Worm (Caenorhabditis elegans) whole organism, L4 larva: ENCODE results near the gene F54F11.1.

Experiments used
- F26F4.8 ChIP-seq: fragments of 200-800 bp; sonication (Bioruptor generic); conservative IDR thresholded peaks from 2 replicates; pipeline ENCODE4 v1.3.6; 2022; ENCODE audit warnings: missing genetic modification characterization, missing compliant biosample characterization
- F37D6.2 ChIP-seq: sonication (generic microtip); optimal IDR thresholded peaks from 2 replicates; lab custom pipeline; 2016; ENCODE audit warnings: mild to moderate bottlenecking, missing genetic modification characterization, missing compliant biosample characterization
- F44E2.7 ChIP-seq: fragments of 200-800 bp; sonication (Bioruptor generic); IDR thresholded peaks from 2 replicates; pipeline ENCODE4 v2.1.2; 2022; ENCODE audit warnings: missing genetic modification characterization, missing compliant biosample characterization
- F49E8.2 ChIP-seq: sonication (generic microtip); optimal IDR thresholded peaks from 2 replicates; lab custom pipeline; 2016; ENCODE audit warnings: missing compliant biosample characterization, mild to moderate bottlenecking, missing genetic modification characterization, borderline replicate concordance
- T20F7.1 ChIP-seq: fragments of 200-800 bp; sonication (Bioruptor generic); optimal IDR thresholded peaks from 2 replicates; lab custom pipeline; 2018; ENCODE audit warnings: mild to moderate bottlenecking, missing genetic modification characterization, missing compliant biosample characterization
- T26A8.4 ChIP-seq: fragments of 200-800 bp; sonication (Bioruptor generic); IDR thresholded peaks from 2 replicates; pipeline ENCODE4 v1.3.6; 2022; ENCODE audit warnings: missing genetic modification characterization, missing compliant biosample characterization
- Y105C5A.15 ChIP-seq: fragments of 200-800 bp; sonication (Bioruptor generic); IDR thresholded peaks from 2 replicates; pipeline ENCODE4 v1.3.6; 2022; ENCODE audit warnings: missing genetic modification characterization, missing compliant biosample characterization
- Y48G9A.11 ChIP-seq: fragments of 200-800 bp; sonication (Bioruptor generic); IDR thresholded peaks from 2 replicates; pipeline ENCODE4 v1.3.6; 2022; ENCODE audit warnings: missing genetic modification reagents, missing genetic modification characterization, missing compliant biosample characterization
- arid-1 ChIP-seq: fragments of 200-800 bp; sonication (Bioruptor generic); conservative IDR thresholded peaks from 2 replicates; pipeline ENCODE4 v1.3.6; 2022; ENCODE audit warnings: missing genetic modification reagents, missing genetic modification characterization, missing compliant biosample characterization
- attf-4 ChIP-seq: sonication (generic microtip); optimal IDR thresholded peaks from 3 replicates; lab custom pipeline; 2017; ENCODE audit warnings: missing biosample characterization, missing genetic modification characterization
- ceh-20 ChIP-seq: fragments of 200-800 bp; sonication (Bioruptor generic); IDR thresholded peaks from 2 replicates; pipeline ENCODE4 v1.3.6; 2022; ENCODE audit warnings: missing genetic modification reagents, missing genetic modification characterization, missing compliant biosample characterization
- ceh-32 ChIP-seq: sonication (generic microtip); optimal IDR thresholded peaks from 2 replicates; lab custom pipeline; 2016; ENCODE audit warnings: mild to moderate bottlenecking, missing genetic modification characterization, missing compliant biosample characterization; ENCODE audit not compliant: poor library complexity
- ceh-44 ChIP-seq: fragments of 200-800 bp; sonication (Bioruptor generic); IDR thresholded peaks from 2 replicates; pipeline ENCODE4 v1.3.6; 2022; ENCODE audit warnings: missing genetic modification reagents, missing genetic modification characterization, missing compliant biosample characterization
- ces-1 ChIP-seq: fragments of 150-350 bp; sonication (generic microtip); optimal IDR thresholded peaks from 4 replicates; lab custom pipeline; 2014; ENCODE audit warnings: missing biosample characterization, missing genetic modification reagents, missing genetic modification characterization
- ctbp-1 ChIP-seq: fragments of 200-800 bp; sonication (Bioruptor generic); IDR thresholded peaks from 2 replicates; pipeline ENCODE4 v1.3.6; 2022; ENCODE audit warnings: missing genetic modification reagents, missing genetic modification characterization, missing compliant biosample characterization
- daf-12 ChIP-seq: fragments of 150-350 bp; optimal IDR thresholded peaks from 2 replicates; lab custom pipeline; 2014; ENCODE audit warnings: missing biosample characterization, missing genetic modification reagents, missing genetic modification characterization
- daf-19 ChIP-seq: fragments of 200-800 bp; sonication (Bioruptor generic); conservative IDR thresholded peaks from 2 replicates; pipeline ENCODE4 v1.3.6; 2022; ENCODE audit warnings: missing genetic modification characterization, missing compliant biosample characterization
- dmd-6 ChIP-seq: fragments of 200-800 bp; sonication (Bioruptor generic); IDR thresholded peaks from 2 replicates; pipeline ENCODE4 v1.3.6; 2022; ENCODE audit warnings: missing genetic modification reagents, missing genetic modification characterization, missing compliant biosample characterization
- dmd-8 ChIP-seq: fragments of 200-800 bp; sonication (Bioruptor generic); IDR thresholded peaks from 2 replicates; pipeline ENCODE4 v1.3.6; 2022; ENCODE audit warnings: missing genetic modification characterization, missing compliant biosample characterization
- dmd-9 ChIP-seq: fragments of 200-800 bp; sonication (Bioruptor generic); IDR thresholded peaks from 2 replicates; pipeline ENCODE4 v1.3.6; 2022; ENCODE audit warnings: missing genetic modification reagents, missing genetic modification characterization, missing compliant biosample characterization
- dpl-1 ChIP-seq: fragments of 150-350 bp; optimal IDR thresholded peaks from 2 replicates; lab custom pipeline; 2014; ENCODE audit warnings: missing biosample characterization, missing genetic modification reagents, missing genetic modification characterization
- egl-27 ChIP-seq: sonication (generic microtip); optimal IDR thresholded peaks from 3 replicates; lab custom pipeline; 2017; ENCODE audit warnings: missing biosample characterization, missing genetic modification reagents, missing genetic modification characterization
- fkh-10 ChIP-seq: fragments of 150-350 bp; optimal IDR thresholded peaks from 2 replicates; lab custom pipeline; 2014; ENCODE audit warnings: missing biosample characterization, missing genetic modification reagents, missing genetic modification characterization
- gei-8 ChIP-seq: fragments of 200-800 bp; sonication (Bioruptor generic); optimal IDR thresholded peaks from 2 replicates; lab custom pipeline; 2018; ENCODE audit warnings: mild to moderate bottlenecking, missing genetic modification characterization, missing compliant biosample characterization
- hif-1 ChIP-seq, 2 experiments: sonication (generic microtip); optimal IDR thresholded peaks; 2 replicates each; lab custom pipeline; 2016 to 2017; ENCODE audit warnings: missing compliant biosample characterization in 2 of 2, missing genetic modification characterization in 2 of 2, missing genetic modification reagents in 2 of 2, missing genotype in 2 of 2, mild to moderate bottlenecking in 1 of 2
- hlh-11 ChIP-seq: fragments of 200-800 bp; sonication (Bioruptor generic); optimal IDR thresholded peaks from 2 replicates; lab custom pipeline; 2018; ENCODE audit warnings: mild to moderate bottlenecking, missing genetic modification characterization, missing compliant biosample characterization
- hlh-30 ChIP-seq: sonication (generic microtip); optimal IDR thresholded peaks from 2 replicates; lab custom pipeline; 2017; ENCODE audit warnings: antibody characterized with exemption, mild to moderate bottlenecking, missing genetic modification characterization, missing compliant biosample characterization; ENCODE audit not compliant: insufficient read depth
- lim-7 ChIP-seq: fragments of 200-800 bp; sonication (Bioruptor generic); IDR thresholded peaks from 2 replicates; pipeline ENCODE4 v1.3.6; 2022; ENCODE audit warnings: missing genetic modification characterization, missing compliant biosample characterization
- lin-1 ChIP-seq: fragments of 200-800 bp; sonication (Bioruptor generic); IDR thresholded peaks from 2 replicates; pipeline ENCODE4 v1.3.6; 2022; ENCODE audit warnings: missing genetic modification reagents, missing genetic modification characterization, missing compliant biosample characterization
- lir-3 ChIP-seq: sonication (generic microtip); optimal IDR thresholded peaks from 2 replicates; lab custom pipeline; 2016; ENCODE audit warnings: mild to moderate bottlenecking, missing genetic modification characterization, missing compliant biosample characterization
- lsy-2 ChIP-seq, 2 experiments: fragments of 150-350 bp in 1 of 2; sonication (generic microtip) in 1 of 2; optimal IDR thresholded peaks; 2 replicates each; lab custom pipeline; 2014 to 2017; ENCODE audit warnings: missing biosample characterization in 2 of 2, missing genetic modification characterization in 2 of 2
- madf-9 ChIP-seq: fragments of 200-800 bp; sonication (Bioruptor generic); conservative IDR thresholded peaks from 2 replicates; pipeline ENCODE4 v1.3.6; 2022; ENCODE audit warnings: missing genetic modification reagents, missing genetic modification characterization, missing compliant biosample characterization
- mdl-1 ChIP-seq, 2 experiments: fragments of 150-350 bp in 1 of 2; sonication (generic microtip) in 1 of 2; optimal IDR thresholded peaks; 2 replicates each; lab custom pipeline; 2014 to 2017; ENCODE audit warnings: missing biosample characterization in 2 of 2, missing genetic modification characterization in 2 of 2
- mdt-29 ChIP-seq: fragments of 200-800 bp; sonication (Bioruptor generic); IDR thresholded peaks from 2 replicates; pipeline ENCODE4 v1.3.6; 2022; ENCODE audit warnings: missing genetic modification reagents, missing genetic modification characterization, missing compliant biosample characterization
- mes-2 ChIP-seq: sonication (generic microtip); optimal IDR thresholded peaks from 2 replicates; lab custom pipeline; 2016; ENCODE audit warnings: missing genotype, mild to moderate bottlenecking, missing genetic modification characterization, missing compliant biosample characterization; ENCODE audit not compliant: poor library complexity, severe bottlenecking
- nhr-237 ChIP-seq: sonication (generic microtip); optimal IDR thresholded peaks from 2 replicates; lab custom pipeline; 2017; ENCODE audit warnings: missing biosample characterization, missing genetic modification characterization
- nhr-25 ChIP-seq: sonication (generic microtip); optimal IDR thresholded peaks from 2 replicates; lab custom pipeline; 2017; ENCODE audit warnings: missing genetic modification characterization, mild to moderate bottlenecking, missing compliant biosample characterization, antibody characterized with exemption, moderate library complexity, borderline replicate concordance; ENCODE audit not compliant: insufficient read depth
- nhr-28 ChIP-seq: fragments of 150-350 bp; optimal IDR thresholded peaks from 2 replicates; lab custom pipeline; 2014; ENCODE audit warnings: missing biosample characterization, missing genetic modification characterization
- nhr-41 ChIP-seq: fragments of 200-800 bp; sonication (Bioruptor generic); IDR thresholded peaks from 2 replicates; pipeline ENCODE4 v1.3.6; 2022; ENCODE audit warnings: missing genetic modification reagents, missing genetic modification characterization, missing compliant biosample characterization
- nhr-48 ChIP-seq: sonication (generic microtip); optimal IDR thresholded peaks from 2 replicates; lab custom pipeline; 2016; ENCODE audit warnings: mild to moderate bottlenecking, missing genetic modification characterization, missing compliant biosample characterization
- nhr-76 ChIP-seq: fragments of 150-350 bp; optimal IDR thresholded peaks from 2 replicates; lab custom pipeline; 2014; ENCODE audit warnings: missing biosample characterization, missing genetic modification characterization
- nhr-77 ChIP-seq: fragments of 150-350 bp; optimal IDR thresholded peaks from 2 replicates; lab custom pipeline; 2014; ENCODE audit warnings: missing biosample characterization, missing genetic modification characterization
- php-3 ChIP-seq: fragments of 200-800 bp; sonication (Bioruptor generic); IDR thresholded peaks from 2 replicates; pipeline ENCODE4 v1.3.6; 2022; ENCODE audit warnings: missing genetic modification reagents, missing genetic modification characterization, missing compliant biosample characterization
- set-16 ChIP-seq: fragments of 200-800 bp; sonication (Bioruptor generic); IDR thresholded peaks from 2 replicates; pipeline ENCODE4 v1.3.6; 2022; ENCODE audit warnings: missing genetic modification reagents, missing genetic modification characterization, missing compliant biosample characterization
- unc-39 ChIP-seq: sonication (generic microtip); optimal IDR thresholded peaks from 2 replicates; lab custom pipeline; 2017; ENCODE audit warnings: missing biosample characterization, missing genetic modification characterization
- unc-62 ChIP-seq, 3 experiments: fragments of 150-350 bp in 1 of 3; sonication (generic microtip); optimal IDR thresholded peaks in 2 of 3; peaks in 1 of 3; 1 replicate in 1 of 3; 2 replicates in 2 of 3; lab custom pipeline; 2014 to 2017; ENCODE audit warnings: missing biosample characterization in 3 of 3, missing genetic modification characterization in 3 of 3, missing genetic modification reagents in 3 of 3, missing genotype in 1 of 3
- zfp-3 ChIP-seq: fragments of 200-800 bp; sonication (Bioruptor generic); conservative IDR thresholded peaks from 2 replicates; pipeline ENCODE4 v1.3.6; 2022; ENCODE audit warnings: missing genetic modification reagents, missing genetic modification characterization, missing compliant biosample characterization

The F54F11.1 gene

DNA sequence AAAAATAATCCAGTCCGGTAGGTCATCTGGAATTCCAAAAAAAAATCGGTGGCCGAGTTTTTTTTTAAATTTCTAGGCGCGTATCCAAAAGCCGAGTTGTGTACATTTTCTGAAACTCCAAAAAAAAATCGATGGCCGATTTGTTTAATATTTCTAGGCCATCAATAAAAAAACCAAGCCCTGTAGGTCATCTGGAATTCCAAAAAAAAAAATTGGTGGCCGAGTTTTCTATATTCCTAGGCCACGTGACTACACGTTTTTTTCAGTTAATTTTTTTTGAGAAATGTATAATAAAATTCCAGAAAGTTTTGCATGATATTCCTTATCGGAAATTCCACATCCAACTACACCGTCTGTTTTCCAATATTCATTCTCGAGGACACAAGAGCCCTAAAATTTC lies 13.8 kb downstream of the F54F11.1 start, which contains the start of gene sre-45:
TSS of gene sre-45 (plus strand) at position 301 of the 400 bp plus-strand sequence.
- TF ChIP-seq nhr-48 (tag; lab: Kevin White, UChicago) (no peak), unc-39 (tag; lab: Kevin White, UChicago) (no peak), lsy-2 (tag; optimal IDR thresholded peaks at IDR 0.05; lab: Kevin White, UChicago) (no peak), nhr-41 (no peak), egl-27 (tag; lab: Kevin White, UChicago) (no peak), arid-1 (GFP tag; lab: Robert Waterston, UW) (no peak), attf-4 (tag; lab: Kevin White, UChicago) (no peak), F37D6.2 (tag; lab: Kevin White, UChicago) (no peak), Y48G9A.11 (GFP tag; lab: Robert Waterston, UW) (no peak), F49E8.2 (tag; lab: Kevin White, UChicago) (no peak), set-16 (GFP tag; lab: Robert Waterston, UW) (no peak)

DNA sequence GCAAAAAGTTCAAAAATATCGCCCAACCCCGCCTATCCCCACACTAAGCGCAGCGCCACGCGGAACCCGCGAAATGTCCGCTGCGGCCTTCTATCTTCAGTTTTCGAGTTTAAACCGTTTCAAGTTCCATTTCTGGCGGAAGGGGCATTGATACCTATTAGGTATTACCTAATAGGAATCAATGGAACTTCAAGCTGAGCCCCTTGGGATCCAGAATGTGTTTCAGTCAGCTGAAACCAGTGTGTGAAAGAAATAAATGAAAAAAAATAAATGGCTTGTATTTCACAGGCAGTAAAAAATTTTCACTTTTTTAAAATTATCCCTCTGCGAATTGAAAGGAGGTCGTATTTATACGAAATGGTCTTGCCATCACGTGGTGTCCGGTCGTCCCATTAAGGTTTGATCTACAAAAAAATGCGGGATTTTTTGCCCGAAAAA lies 17.4 kb downstream of the F54F11.1 start:
- TF ChIP-seq dmd-8 (peak; percentile 58; the same call in 1 of the 2 replicates), php-3 (no peak), hlh-11 (peak; percentile 28), gei-8 (GFP tag; lab: Kevin White, UChicago) (no peak), dmd-6 (no peak), mes-2 (tag; lab: Kevin White, UChicago) (peak; percentile 36), nhr-77 (tag; lab: Kevin White, UChicago) (no peak), nhr-237 (tag; lab: Kevin White, UChicago) (no peak), lir-3 (tag; lab: Kevin White, UChicago) (no peak), ceh-32 (no peak), F44E2.7 (GFP tag; lab: Robert Waterston, UW) (no peak), unc-62 (GFP tag; optimal IDR thresholded peaks at IDR 0.05 in 1 of 2; lab: Kevin White, UChicago) (no peak), unc-62 (tag; optimal IDR thresholded peaks at IDR 0.05; lab: Kevin White, UChicago) (no peak), dpl-1 (GFP tag; lab: Kevin White, UChicago) (no peak), unc-39 (tag; lab: Kevin White, UChicago) (no peak), attf-4 (tag; lab: Kevin White, UChicago) (no peak), hif-1 (tag; optimal IDR thresholded peaks at IDR 0.05; lab: Kevin White, UChicago) (no peak), mdt-29 (peak; percentile 87), daf-12 (tag; lab: Kevin White, UChicago) (no peak), lin-1 (GFP tag; lab: Robert Waterston, UW) (no peak), Y105C5A.15 (0 out of 2 replicates have a peak, but pooled peaks have one; percentile 52), zfp-3 (GFP tag; lab: Robert Waterston, UW) (no peak), F26F4.8 (GFP tag; lab: Robert Waterston, UW) (0 out of 2 replicates have a peak, but pooled peaks have one; percentile 25), ceh-44 (GFP tag; lab: Robert Waterston, UW) (0 out of 2 replicates have a peak, but pooled peaks have one; percentile 56), ctbp-1 (GFP tag; lab: Robert Waterston, UW) (peak; percentile 60; the same call in 1 of the 2 replicates), dmd-9 (GFP tag; lab: Robert Waterston, UW) (no peak), daf-19 (GFP tag; lab: Robert Waterston, UW) (no peak), lim-7 (GFP tag; lab: Robert Waterston, UW) (0 out of 2 replicates have a peak, but pooled peaks have one; percentile 37), nhr-28 (tag; lab: Kevin White, UChicago) (no peak), T20F7.1 (GFP tag; lab: Kevin White, UChicago) (no peak), fkh-10 (GFP tag; lab: Kevin White, UChicago) (no peak), mdl-1 (tag; optimal IDR thresholded peaks at IDR 0.05; lab: Kevin White, UChicago) (no peak), T26A8.4 (GFP tag; lab: Robert Waterston, UW) (no peak; the same call in none of the 2 replicates), nhr-25 (tag; lab: Kevin White, UChicago) (no peak), hlh-30 (no peak), ces-1 (GFP tag; lab: Kevin White, UChicago) (no peak), F49E8.2 (tag; lab: Kevin White, UChicago) (peak; percentile 95), nhr-76 (tag; lab: Kevin White, UChicago) (no peak), ceh-20 (GFP tag; lab: Robert Waterston, UW) (no peak), madf-9 (GFP tag; lab: Robert Waterston, UW) (no peak)
